Worm (Caenorhabditis elegans) whole organism, L1 larva: ENCODE measurements around the gene ZK686.6.

Experiments used
- C16A3.4 ChIP-seq: fragments of 150-350 bp; optimal IDR thresholded peaks from 2 replicates; lab custom pipeline; 2014; ENCODE audit warnings: missing biosample characterization, missing genetic modification characterization
- C34B4.2 ChIP-seq: sonication (generic microtip); optimal IDR thresholded peaks from 2 replicates; lab custom pipeline; 2017; ENCODE audit warnings: mild to moderate bottlenecking, missing genetic modification characterization, missing compliant biosample characterization
- F16B12.6 ChIP-seq: fragments of 150-350 bp; optimal IDR thresholded peaks from 2 replicates; lab custom pipeline; 2014; ENCODE audit warnings: missing biosample characterization, missing genetic modification characterization
- alr-1 ChIP-seq: fragments of 200-800 bp; sonication (Bioruptor generic); optimal IDR thresholded peaks from 2 replicates; lab custom pipeline; 2018; ENCODE audit warnings: borderline replicate concordance, mild to moderate bottlenecking, missing genetic modification characterization, missing compliant biosample characterization
- ama-1 ChIP-seq: fragments of 150-350 bp; optimal IDR thresholded peaks from 2 replicates; lab custom pipeline; 2014
- blmp-1 ChIP-seq: fragments of 150-350 bp; optimal IDR thresholded peaks from 2 replicates; lab custom pipeline; 2014; ENCODE audit warnings: missing biosample characterization, missing genetic modification characterization
- ceh-63 ChIP-seq: fragments of 200-800 bp; sonication (Bioruptor generic); optimal IDR thresholded peaks from 2 replicates; lab custom pipeline; 2018; ENCODE audit warnings: mild to moderate bottlenecking, missing genetic modification characterization, missing compliant biosample characterization
- ceh-82 ChIP-seq, 3 experiments: fragments of 150-350 bp in 1 of 3; sonication (generic microtip) in 2 of 3; optimal IDR thresholded peaks; 2 replicates each; lab custom pipeline; 2014 to 2017; ENCODE audit warnings: missing biosample characterization in 3 of 3, missing genetic modification characterization in 3 of 3
- ces-1 ChIP-seq: fragments of 150-350 bp; optimal IDR thresholded peaks from 2 replicates; lab custom pipeline; 2014; ENCODE audit warnings: missing biosample characterization, missing genetic modification reagents, missing genetic modification characterization
- dpl-1 ChIP-seq, 3 experiments: fragments of 150-350 bp in 2 of 3; sonication (generic microtip) in 1 of 3; optimal IDR thresholded peaks; 2 replicates each; lab custom pipeline; 2014 to 2017; ENCODE audit warnings: missing biosample characterization in 3 of 3, missing genetic modification characterization in 3 of 3, missing genetic modification reagents in 3 of 3
- dsc-1 ChIP-seq: sonication (generic microtip); optimal IDR thresholded peaks from 2 replicates; lab custom pipeline; 2016; ENCODE audit warnings: mild to moderate bottlenecking, missing genetic modification characterization, missing compliant biosample characterization
- efl-1 ChIP-seq, 4 experiments: fragments of 150-350 bp; optimal IDR thresholded peaks in 3 of 4; peaks in 1 of 4; 1 replicate in 1 of 4; 2 replicates in 3 of 4; lab custom pipeline; 2014; ENCODE audit warnings: missing biosample characterization in 2 of 4, missing genetic modification characterization in 2 of 4, missing genetic modification reagents in 2 of 4
- egl-27 ChIP-seq, 2 experiments: fragments of 150-350 bp in 1 of 2; sonication (generic microtip); optimal IDR thresholded peaks; 3 replicates each; lab custom pipeline; 2017 to 2018; ENCODE audit warnings: missing biosample characterization in 2 of 2, missing genetic modification characterization in 2 of 2, missing genetic modification reagents in 2 of 2
- elt-3 ChIP-seq, 6 experiments: fragments of 150-350 bp in 1 of 6; sonication (generic microtip); optimal IDR thresholded peaks; 2 replicates each; lab custom pipeline; 2017 to 2018; ENCODE audit warnings: missing biosample characterization in 6 of 6, missing genetic modification characterization in 6 of 6, inconsistent platforms in 1 of 6
- fkh-10 ChIP-seq: sonication (generic microtip); optimal IDR thresholded peaks from 2 replicates; lab custom pipeline; 2017; ENCODE audit warnings: missing biosample characterization, missing genetic modification reagents, missing genetic modification characterization
- fos-1 ChIP-seq: fragments of 150-350 bp; optimal IDR thresholded peaks from 2 replicates; lab custom pipeline; 2014; ENCODE audit warnings: missing biosample characterization, missing genetic modification characterization
- hlh-4 ChIP-seq: sonication (generic microtip); optimal IDR thresholded peaks from 2 replicates; lab custom pipeline; 2016; ENCODE audit warnings: mild to moderate bottlenecking, missing genetic modification characterization, missing compliant biosample characterization
- lin-14 ChIP-seq: fragments of 200-800 bp; sonication (Bioruptor generic); optimal IDR thresholded peaks from 2 replicates; lab custom pipeline; 2018; ENCODE audit warnings: mild to moderate bottlenecking, missing genetic modification characterization, moderate library complexity, missing compliant biosample characterization
- lin-15B ChIP-seq: fragments of 150-350 bp; sonication (generic microtip); optimal IDR thresholded peaks from 3 replicates; lab custom pipeline; 2014; ENCODE audit warnings: missing biosample characterization, missing genetic modification characterization
- lin-35 ChIP-seq, 2 experiments: fragments of 150-350 bp; optimal IDR thresholded peaks; 2 replicates each; lab custom pipeline; 2014; ENCODE audit warnings: missing biosample characterization in 2 of 2, missing genetic modification characterization in 2 of 2, missing genetic modification reagents in 2 of 2
- lin-39 ChIP-seq: fragments of 150-350 bp; optimal IDR thresholded peaks from 2 replicates; lab custom pipeline; 2014; ENCODE audit warnings: missing biosample characterization, missing genetic modification reagents, missing genetic modification characterization
- lsy-2 ChIP-seq, 2 experiments: fragments of 150-350 bp; optimal IDR thresholded peaks; 2 replicates each; lab custom pipeline; 2014; ENCODE audit warnings: missing biosample characterization in 2 of 2, missing genetic modification characterization in 2 of 2
- mef-2 ChIP-seq: fragments of 150-350 bp; optimal IDR thresholded peaks from 2 replicates; lab custom pipeline; 2014; ENCODE audit warnings: missing biosample characterization, missing genetic modification characterization
- mep-1 ChIP-seq: fragments of 150-350 bp; optimal IDR thresholded peaks from 2 replicates; lab custom pipeline; 2014; ENCODE audit warnings: missing biosample characterization, missing genetic modification characterization
- nhr-11 ChIP-seq: fragments of 150-350 bp; optimal IDR thresholded peaks from 2 replicates; lab custom pipeline; 2014; ENCODE audit warnings: missing biosample characterization, missing genetic modification characterization
- nhr-19 ChIP-seq: fragments of 200-800 bp; sonication (Bioruptor generic); conservative IDR thresholded peaks from 2 replicates; pipeline ENCODE4 v1.3.6; 2022; ENCODE audit warnings: missing genetic modification characterization, missing compliant biosample characterization
- nhr-28 ChIP-seq: fragments of 150-350 bp; optimal IDR thresholded peaks from 2 replicates; lab custom pipeline; 2014; ENCODE audit warnings: missing biosample characterization, missing genetic modification characterization
- nhr-71 ChIP-seq: sonication (generic microtip); optimal IDR thresholded peaks from 2 replicates; lab custom pipeline; 2016; ENCODE audit warnings: mild to moderate bottlenecking, missing genetic modification characterization, moderate library complexity, missing compliant biosample characterization
- nhr-77 ChIP-seq: fragments of 150-350 bp; optimal IDR thresholded peaks from 2 replicates; lab custom pipeline; 2014; ENCODE audit warnings: missing biosample characterization, missing genetic modification characterization
- nhr-84 ChIP-seq: sonication (generic microtip); optimal IDR thresholded peaks from 2 replicates; lab custom pipeline; 2017; ENCODE audit warnings: missing biosample characterization, missing genetic modification characterization
- nhr-85 ChIP-seq: sonication (generic microtip); peaks from one replicate; lab custom pipeline; 2016; ENCODE audit warnings: missing genetic modification characterization, inconsistent platforms, missing compliant biosample characterization
- rnt-1 ChIP-seq: sonication (generic microtip); optimal IDR thresholded peaks from 2 replicates; lab custom pipeline; 2016; ENCODE audit warnings: mild to moderate bottlenecking, missing genetic modification characterization, moderate library complexity, missing compliant biosample characterization
- skn-1 ChIP-seq: fragments of 150-350 bp; optimal IDR thresholded peaks from 2 replicates; lab custom pipeline; 2014; ENCODE audit warnings: missing biosample characterization, missing genetic modification characterization
- snu-23 ChIP-seq: sonication (generic microtip); optimal IDR thresholded peaks from 2 replicates; lab custom pipeline; 2016; ENCODE audit warnings: missing genetic modification characterization, missing compliant biosample characterization
- sox-4 ChIP-seq: sonication (generic microtip); optimal IDR thresholded peaks from 2 replicates; lab custom pipeline; 2016; ENCODE audit warnings: missing genetic modification characterization, missing compliant biosample characterization
- sup-37 ChIP-seq: fragments of 200-800 bp; sonication (Bioruptor generic); optimal IDR thresholded peaks from 2 replicates; lab custom pipeline; 2018; ENCODE audit warnings: mild to moderate bottlenecking, missing genetic modification characterization, missing compliant biosample characterization
- tbx-2 ChIP-seq: sonication (generic microtip); optimal IDR thresholded peaks from 2 replicates; lab custom pipeline; 2016; ENCODE audit warnings: missing genetic modification characterization, missing compliant biosample characterization
- unc-130 ChIP-seq: fragments of 150-350 bp; optimal IDR thresholded peaks from 2 replicates; lab custom pipeline; 2017; ENCODE audit warnings: missing biosample characterization, missing genetic modification characterization, inconsistent platforms
- unc-62 ChIP-seq: fragments of 150-350 bp; optimal IDR thresholded peaks from 2 replicates; lab custom pipeline; 2014; ENCODE audit warnings: missing biosample characterization, missing genetic modification reagents, missing genetic modification characterization
- unc-86 ChIP-seq: sonication (generic microtip); optimal IDR thresholded peaks from 2 replicates; lab custom pipeline; 2016; ENCODE audit warnings: missing genetic modification characterization, missing compliant biosample characterization
- vab-15 ChIP-seq: sonication (generic microtip); optimal IDR thresholded peaks from 2 replicates; lab custom pipeline; 2017; ENCODE audit warnings: missing genotype, mild to moderate bottlenecking, missing genetic modification characterization, missing compliant biosample characterization
- zag-1 ChIP-seq: fragments of 150-350 bp; optimal IDR thresholded peaks from 2 replicates; lab custom pipeline; 2014; ENCODE audit warnings: missing biosample characterization, missing genetic modification characterization
- zip-4 ChIP-seq: fragments of 200-800 bp; sonication (Bioruptor generic); optimal IDR thresholded peaks from 2 replicates; lab custom pipeline; 2018; ENCODE audit warnings: mild to moderate bottlenecking, missing genetic modification characterization, moderate library complexity, missing compliant biosample characterization
- ztf-11 ChIP-seq, 2 experiments: sonication (generic microtip); optimal IDR thresholded peaks; 2 replicates each; lab custom pipeline; 2016 to 2017; ENCODE audit warnings: missing genetic modification characterization in 2 of 2, missing biosample characterization in 1 of 2, missing compliant biosample characterization in 1 of 2
- ztf-4 ChIP-seq: fragments of 150-350 bp; optimal IDR thresholded peaks from 2 replicates; lab custom pipeline; 2014; ENCODE audit warnings: missing biosample characterization, missing genetic modification characterization

ZK686.6 gene

DNA sequence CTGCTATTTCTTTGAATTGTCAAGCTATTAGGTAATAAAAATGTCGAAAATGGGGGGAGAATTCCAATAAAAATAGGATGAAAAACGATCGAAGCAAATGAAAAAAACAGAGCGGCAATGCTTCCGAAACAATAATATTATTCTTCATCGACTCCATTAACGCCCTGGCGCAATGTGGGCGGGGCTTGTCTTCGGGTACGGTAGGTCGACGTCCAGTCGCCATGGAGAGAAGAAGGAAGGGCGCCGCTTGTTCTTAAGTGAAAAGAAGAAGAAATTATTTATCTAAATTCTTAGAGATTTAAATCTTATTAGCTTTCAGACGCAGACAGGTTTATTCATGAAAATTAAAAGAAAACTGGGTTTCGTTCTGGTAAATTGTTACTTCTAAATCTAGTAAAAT is 19.4 kb upstream of the ZK686.6 start:
- TF ChIP-seq efl-1 (optimal IDR thresholded peaks at IDR 0.05; lab: Kevin White, UChicago), result no peak
- peak in 1 of 2 experiments; percentile 23 for TF ChIP-seq efl-1 (GFP tag; optimal IDR thresholded peaks at IDR 0.05 in 1 of 2; lab: Kevin White, UChicago)
- peak; percentile 33 to 66 for TF ChIP-seq lsy-2 (tag; optimal IDR thresholded peaks at IDR 0.05; lab: Kevin White, UChicago)
- no peak for TF ChIP-seq ama-1

DNA sequence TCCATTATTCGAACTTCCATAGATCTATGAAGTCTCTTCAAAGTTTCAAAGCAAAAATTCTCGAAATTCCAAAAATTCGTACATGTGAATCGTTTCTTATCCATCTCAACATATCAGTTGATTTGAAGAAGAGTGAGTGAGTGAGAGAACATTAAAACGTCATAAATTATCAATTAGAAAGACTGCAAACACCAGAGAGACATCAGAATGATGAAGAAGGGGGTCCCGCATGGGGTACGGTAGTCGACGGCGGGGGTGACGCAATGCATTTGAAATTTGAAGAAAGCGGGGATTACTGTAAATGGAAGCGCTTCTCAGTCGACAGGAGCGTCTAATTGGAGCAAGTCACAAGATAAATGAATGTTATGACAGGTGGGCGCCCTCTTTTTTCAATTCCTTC is 17.7 kb upstream of the ZK686.6 start:
- no peak for TF ChIP-seq nhr-28 (tag; lab: Kevin White, UChicago)
- peak; percentile 6 for TF ChIP-seq tbx-2 (tag; lab: Kevin White, UChicago)
- no peak for TF ChIP-seq zip-4 (GFP tag; lab: Kevin White, UChicago)
- peak in 1 of 2 experiments; percentile 16 for TF ChIP-seq ztf-11 (tag; optimal IDR thresholded peaks at IDR 0.05; lab: Kevin White, UChicago)
- TF ChIP-seq lin-35 (GFP tag; optimal IDR thresholded peaks at IDR 0.05; lab: Kevin White, UChicago), result no peak
- peak; percentile 21 for TF ChIP-seq snu-23 (GFP tag; lab: Kevin White, UChicago)
- TF ChIP-seq unc-130, result no peak
- TF ChIP-seq alr-1 (tag; lab: Kevin White, UChicago), result no peak
- TF ChIP-seq ama-1, result no peak
- no peak for TF ChIP-seq efl-1 (optimal IDR thresholded peaks at IDR 0.05; lab: Kevin White, UChicago)
- peak in 1 of 2 experiments; percentile 64 for TF ChIP-seq efl-1 (GFP tag; optimal IDR thresholded peaks at IDR 0.05 in 1 of 2; lab: Kevin White, UChicago)
- no peak for TF ChIP-seq F16B12.6 (tag; lab: Kevin White, UChicago)
- peak; percentile 76 for TF ChIP-seq nhr-85 (tag; lab: Kevin White, UChicago)
- no peak for TF ChIP-seq sup-37 (GFP tag; lab: Kevin White, UChicago)
- no peak for TF ChIP-seq fos-1 (tag; lab: Kevin White, UChicago)
- peak; percentile 65 for TF ChIP-seq nhr-71 (tag; lab: Kevin White, UChicago)
- TF ChIP-seq dsc-1 (tag; lab: Kevin White, UChicago), result no peak
- no peak for TF ChIP-seq ztf-4
- TF ChIP-seq lsy-2 (tag; optimal IDR thresholded peaks at IDR 0.05; lab: Kevin White, UChicago), result peak; percentile 60 to 81
- peak; percentile 56 for TF ChIP-seq lin-14
- TF ChIP-seq nhr-19, result peak; percentile 33; the same call in 1 of the 2 replicates
- TF ChIP-seq ceh-63 (GFP tag; lab: Kevin White, UChicago), result no peak
- peak; percentile 66 for TF ChIP-seq rnt-1 (tag; lab: Kevin White, UChicago)
- no peak for TF ChIP-seq blmp-1
- peak; percentile 5 for TF ChIP-seq vab-15 (tag; lab: Kevin White, UChicago)
- TF ChIP-seq ces-1 (GFP tag; lab: Kevin White, UChicago), result no peak

DNA sequence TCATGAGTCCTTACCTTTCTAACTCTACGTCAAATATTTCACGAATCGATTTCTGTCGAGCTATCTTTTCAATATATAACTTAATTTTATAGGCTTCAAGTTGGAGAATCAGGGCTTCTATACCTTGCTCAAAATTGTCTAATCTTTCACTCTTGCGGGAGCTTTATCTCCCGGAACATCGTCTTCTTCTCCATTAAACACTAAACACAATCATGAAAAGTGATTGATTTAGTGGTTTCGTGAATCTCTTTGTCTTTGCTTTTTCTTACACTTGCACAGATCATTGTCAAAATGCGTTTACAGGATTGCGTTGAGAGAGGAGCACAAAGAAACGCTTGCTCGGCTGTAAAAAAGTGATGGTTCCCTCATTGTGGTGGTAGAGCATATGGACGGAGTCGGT is 15.6 kb upstream of the ZK686.6 start:
- peak; percentile 22 for TF ChIP-seq rnt-1 (tag; lab: Kevin White, UChicago)
- TF ChIP-seq C16A3.4, result no peak
- TF ChIP-seq elt-3 (tag; optimal IDR thresholded peaks at IDR 0.05; lab: Kevin White, UChicago), result no peak

DNA sequence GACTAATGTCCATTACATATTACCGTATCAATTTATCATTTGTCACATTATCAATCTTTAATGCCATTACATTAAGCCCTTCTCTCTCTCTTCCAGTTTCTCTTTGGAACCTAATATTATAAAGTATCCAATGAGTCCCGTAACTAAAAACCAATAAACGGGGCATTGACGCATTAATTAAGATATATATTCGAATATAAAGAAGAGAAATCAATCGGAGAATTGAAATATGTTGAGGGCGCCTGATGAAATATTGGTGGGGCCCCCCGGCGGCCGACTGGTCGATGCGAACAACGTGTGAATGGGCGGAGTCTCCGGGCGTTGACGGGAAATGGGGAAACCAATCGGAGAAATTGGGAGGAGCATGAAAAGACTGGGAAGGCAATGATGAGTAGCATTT is 11.4 kb upstream of the ZK686.6 start:
- peak; percentile 40 for TF ChIP-seq vab-15 (tag; lab: Kevin White, UChicago)
- no peak for TF ChIP-seq fkh-10 (GFP tag; lab: Kevin White, UChicago)
- TF ChIP-seq nhr-84, result no peak
- TF ChIP-seq alr-1 (tag; lab: Kevin White, UChicago), result no peak
- no peak for TF ChIP-seq nhr-19
- TF ChIP-seq fos-1 (tag; lab: Kevin White, UChicago), result no peak
- no peak for TF ChIP-seq ceh-82 (tag; optimal IDR thresholded peaks at IDR 0.05; lab: Kevin White, UChicago)
- no peak for TF ChIP-seq zip-4 (GFP tag; lab: Kevin White, UChicago)
- no peak for TF ChIP-seq skn-1 (tag; lab: Kevin White, UChicago)
- no peak for TF ChIP-seq lin-39
- no peak for TF ChIP-seq dpl-1 (GFP tag; optimal IDR thresholded peaks at IDR 0.05; lab: Kevin White, UChicago)
- no peak for TF ChIP-seq nhr-28 (tag; lab: Kevin White, UChicago)
- no peak for TF ChIP-seq efl-1 (optimal IDR thresholded peaks at IDR 0.05; lab: Kevin White, UChicago)
- no peak for TF ChIP-seq efl-1 (GFP tag; optimal IDR thresholded peaks at IDR 0.05 in 1 of 2; lab: Kevin White, UChicago)
- no peak for TF ChIP-seq nhr-77 (tag; lab: Kevin White, UChicago)
- TF ChIP-seq egl-27 (tag; optimal IDR thresholded peaks at IDR 0.05; lab: Kevin White, UChicago), result no peak
- no peak for TF ChIP-seq hlh-4
- no peak for TF ChIP-seq sox-4 (tag; lab: Kevin White, UChicago)
- no peak for TF ChIP-seq unc-86 (tag; lab: Kevin White, UChicago)
- TF ChIP-seq mep-1 (tag; lab: Kevin White, UChicago), result no peak
- no peak for TF ChIP-seq mef-2 (tag; lab: Kevin White, UChicago)
- TF ChIP-seq ces-1 (GFP tag; lab: Kevin White, UChicago), result no peak
- TF ChIP-seq blmp-1, result peak; percentile 2
- peak; percentile 67 for TF ChIP-seq rnt-1 (tag; lab: Kevin White, UChicago)
- no peak for TF ChIP-seq C34B4.2 (tag; lab: Kevin White, UChicago)
- no peak for TF ChIP-seq sup-37 (GFP tag; lab: Kevin White, UChicago)
- no peak for TF ChIP-seq nhr-11
- TF ChIP-seq unc-62 (GFP tag; lab: Kevin White, UChicago), result no peak
- no peak for TF ChIP-seq zag-1 (tag; lab: Kevin White, UChicago)
- TF ChIP-seq lin-15B, result no peak
- TF ChIP-seq snu-23 (GFP tag; lab: Kevin White, UChicago), result peak; percentile 13
